Fruit fly (Drosophila melanogaster): ENCODE data around the gene MED30.

Gene MED30

DNA sequence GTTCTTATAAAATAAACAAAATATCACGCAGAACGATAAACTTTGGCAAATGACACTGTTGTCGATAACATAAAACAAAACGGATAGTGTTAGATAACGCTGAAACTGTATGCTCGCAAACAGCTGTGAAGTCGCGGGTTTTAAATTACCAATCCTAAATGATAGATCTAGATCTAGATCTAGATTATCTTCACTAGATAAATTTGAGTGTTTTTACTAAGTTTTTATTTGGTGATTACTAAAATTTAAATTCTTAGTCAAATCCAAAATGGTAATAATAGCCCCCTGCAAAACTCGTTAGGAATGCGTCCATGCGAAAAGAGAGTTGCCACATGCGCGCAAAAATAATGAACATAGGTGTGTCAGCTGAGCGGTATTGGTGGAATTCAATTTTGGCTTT is at the start of gene MED30, which contains the start of gene Rev1 (continued):
- TF ChIP-seq CrebB (tag; optimal IDR thresholded peaks at IDR 0.05) (peak; percentile 91), CG1024 (GFP tag; IDR thresholded peaks at IDR 0.05) (peak; percentile 82), CG14050 (GFP tag; IDR thresholded peaks at IDR 0.05) (peak; percentile 81), NK7.1 (GFP tag; optimal IDR thresholded peaks at IDR 0.05) (peak; percentile 92), CG15269 (tag; optimal IDR thresholded peaks at IDR 0.05) (peak; percentile 93), nau (GFP tag; optimal IDR thresholded peaks at IDR 0.05) (no peak), so (GFP tag; IDR thresholded peaks at IDR 0.05) (peak; percentile 88; the same call in 2 of the 3 replicates), bab2 (GFP tag; optimal IDR thresholded peaks at IDR 0.05) (peak; percentile 98), ken (GFP tag; IDR thresholded peaks at IDR 0.05) (peak; percentile 93), Mes4 (GFP tag; optimal IDR thresholded peaks at IDR 0.05) (peak; percentile 87), aop (GFP tag; IDR thresholded peaks at IDR 0.05) (peak; percentile 79), Sox100B (GFP tag; optimal IDR thresholded peaks at IDR 0.05) (peak; percentile 83), scrt (GFP tag; optimal IDR thresholded peaks at IDR 0.05) (peak; percentile 81), Drgx (GFP tag; IDR thresholded peaks at IDR 0.05) (peak; percentile 89), CG4707 (GFP tag; optimal IDR thresholded peaks at IDR 0.05) (peak; percentile 71), ara (GFP tag; IDR thresholded peaks at IDR 0.05) (peak; percentile 86), phol (tag; optimal IDR thresholded peaks at IDR 0.05) (peak; percentile 92), CG7786 (GFP tag; optimal IDR thresholded peaks at IDR 0.05) (peak; percentile 97), CG5953 (GFP tag; IDR thresholded peaks at IDR 0.05) (peak; percentile 79), CG2199 (GFP tag; IDR thresholded peaks at IDR 0.05) (peak; percentile 93), caup (GFP tag; optimal IDR thresholded peaks at IDR 0.05; ENCODE audit: severe bottlenecking) (peak; percentile 93), unc-4 (GFP tag; IDR thresholded peaks at IDR 0.05; ENCODE audit: partially characterized antibody) (peak; percentile 60), Hr51 (GFP tag; optimal IDR thresholded peaks at IDR 0.05) (peak; percentile 92 to 97), CG11696 (GFP tag; IDR thresholded peaks at IDR 0.05) (peak; percentile 74), gsb (GFP tag; IDR thresholded peaks at IDR 0.05) (peak; percentile 89), CG8944 (GFP tag; optimal IDR thresholded peaks at IDR 0.05) (peak; percentile 97), CG8089 (GFP tag; optimal IDR thresholded peaks at IDR 0.05) (peak; percentile 87), ATbp (GFP tag; optimal IDR thresholded peaks at IDR 0.05) (peak; percentile 86), run (tag; optimal IDR thresholded peaks at IDR 0.05) (peak; percentile 74), Rfx (GFP tag; IDR thresholded peaks at IDR 0.05) (peak; percentile 96), dm (GFP tag; optimal IDR thresholded peaks at IDR 0.05) (peak; percentile 93), CG12299 (tag; optimal IDR thresholded peaks at IDR 0.05) (peak; percentile 91), mirr (GFP tag; optimal IDR thresholded peaks at IDR 0.05) (peak; percentile 87), Chrac-16 (GFP tag; optimal IDR thresholded peaks at IDR 0.05) (peak; percentile 95), Mrtf (GFP tag; IDR thresholded peaks at IDR 0.05) (peak; percentile 87), bigmax (GFP tag; optimal IDR thresholded peaks at IDR 0.05) (peak; percentile 42), CG12391 (tag; optimal IDR thresholded peaks at IDR 0.05) (peak; percentile 95), Vsx1 (GFP tag; optimal IDR thresholded peaks at IDR 0.05) (peak; percentile 77), Dek (tag; optimal IDR thresholded peaks at IDR 0.05) (peak; percentile 93), trem (tag; optimal IDR thresholded peaks at IDR 0.05) (peak; percentile 93), ssp (GFP tag; IDR thresholded peaks at IDR 0.05) (peak; percentile 80), CG4617 (GFP tag; optimal IDR thresholded peaks at IDR 0.05; ENCODE audit: borderline replicate concordance) (peak; percentile 97), PHDP (tag; optimal IDR thresholded peaks at IDR 0.05) (peak; percentile 95), Aef1 (GFP tag; IDR thresholded peaks at IDR 0.05) (peak; percentile 87), CG8290 (GFP tag; optimal IDR thresholded peaks at IDR 0.05) (peak; percentile 93), CG8290 (tag; optimal IDR thresholded peaks at IDR 0.05) (peak; percentile 49 to 97), yki (optimal IDR thresholded peaks at IDR 0.05) (no peak), CG18476 (GFP tag; optimal IDR thresholded peaks at IDR 0.05) (peak; percentile 91), CG16815 (GFP tag; optimal IDR thresholded peaks at IDR 0.05) (peak; percentile 85), CG31388 (GFP tag; optimal IDR thresholded peaks at IDR 0.05) (peak; percentile 85), stc (GFP tag; IDR thresholded peaks at IDR 0.05) (peak; percentile 83), Scr (GFP tag; IDR thresholded peaks at IDR 0.05; ENCODE audit: partially characterized antibody) (peak; percentile 52)

Data from whole organism, embryonic.